Worm (Caenorhabditis elegans) whole organism, late embryonic: ENCODE measurements around the gene lido-1.

Experiments
- F13H6.1 ChIP-seq: sonication (generic microtip); optimal IDR thresholded peaks from 2 replicates; lab custom pipeline; 2016; ENCODE audit warnings: missing genetic modification characterization, missing compliant biosample characterization
- ceh-9 ChIP-seq: sonication (generic microtip); optimal IDR thresholded peaks from 2 replicates; lab custom pipeline; 2016; ENCODE audit warnings: mild to moderate bottlenecking, missing genetic modification characterization, inconsistent platforms, missing compliant biosample characterization
- lin-11 ChIP-seq: fragments of 200-800 bp; sonication (Bioruptor generic); optimal IDR thresholded peaks from 2 replicates; lab custom pipeline; 2018; ENCODE audit warnings: mild to moderate bottlenecking, missing genetic modification characterization, missing compliant biosample characterization
- madf-2 ChIP-seq: sonication (generic microtip); optimal IDR thresholded peaks from 2 replicates; lab custom pipeline; 2017; ENCODE audit warnings: missing genetic modification characterization, missing compliant biosample characterization
- sox-2 ChIP-seq: fragments of 200-800 bp; sonication (Bioruptor generic); IDR thresholded peaks from 2 replicates; pipeline ENCODE4 v1.3.6; 2022; ENCODE audit warnings: missing genetic modification reagents, missing genetic modification characterization, missing compliant biosample characterization
- unc-42 ChIP-seq: sonication (generic microtip); optimal IDR thresholded peaks from 2 replicates; lab custom pipeline; 2016; ENCODE audit warnings: missing genotype, missing genetic modification characterization, missing compliant biosample characterization

ce11 chrX:17138060-17138557 is 41.8 kb upstream of the lido-1 start, which contains the start of gene cnp-3:
- TF ChIP-seq madf-2 (no peak), F13H6.1 (tag; lab: Kevin White, UChicago) (no peak), ceh-9 (tag; lab: Kevin White, UChicago) (no peak), unc-42 (tag; lab: Kevin White, UChicago) (no peak), lin-11 (no peak), sox-2 (GFP tag; lab: Robert Waterston, UW) (no peak)
